Worm (Caenorhabditis elegans) whole organism, L1 larva: ENCODE measurements around the gene T28C6.11.

ENCODE experiments used
- ama-1 ChIP-seq: fragments of 150-350 bp; optimal IDR thresholded peaks from 2 replicates; lab custom pipeline; 2014
- lir-3 ChIP-seq: sonication (generic microtip); optimal IDR thresholded peaks from 2 replicates; lab custom pipeline; 2016; ENCODE audit warnings: mild to moderate bottlenecking, missing genetic modification characterization, moderate library complexity, missing compliant biosample characterization; ENCODE audit not compliant: poor library complexity
- pax-3 ChIP-seq: fragments of 200-800 bp; sonication (Bioruptor generic); optimal IDR thresholded peaks from 2 replicates; lab custom pipeline; 2018; ENCODE audit warnings: mild to moderate bottlenecking, missing genetic modification characterization, moderate library complexity, missing compliant biosample characterization
- xbp-1 ChIP-seq: sonication (generic microtip); optimal IDR thresholded peaks from 2 replicates; lab custom pipeline; 2016; ENCODE audit warnings: missing genetic modification characterization, missing compliant biosample characterization

DNA sequence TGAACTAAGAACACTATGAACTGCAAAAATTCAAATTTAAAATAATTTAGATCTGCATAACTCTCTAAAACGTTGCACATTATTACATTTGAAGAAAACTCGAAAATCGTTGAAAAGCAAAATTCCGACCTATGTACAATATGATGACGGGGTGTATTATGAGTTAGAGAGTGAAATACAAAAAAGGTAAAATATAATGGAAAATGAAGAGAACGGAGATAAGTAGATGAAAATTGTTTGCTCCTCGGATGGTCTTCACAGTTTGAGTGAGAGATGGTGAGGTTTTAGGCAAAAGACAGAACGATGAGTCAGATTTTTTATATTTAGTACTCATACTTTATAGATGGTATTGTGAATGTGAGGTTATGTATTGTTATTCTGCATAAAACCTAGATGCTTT, 32.7 kb downstream of the T28C6.11 start:
- no peak for TF ChIP-seq xbp-1 (tag; lab: Kevin White, UChicago)
- TF ChIP-seq lir-3 (tag; lab: Kevin White, UChicago) = no peak
- TF ChIP-seq pax-3 (tag; lab: Kevin White, UChicago) = no peak
- no peak for TF ChIP-seq ama-1
